Worm (Caenorhabditis elegans) whole organism, midembryonic: ENCODE data around the gene Y43C5A.2.

ENCODE experiments used
- T22C8.4 ChIP-seq: fragments of 200-800 bp; sonication (Bioruptor generic); IDR thresholded peaks from 2 replicates; pipeline ENCODE4 v1.3.6; 2022; ENCODE audit warnings: missing genetic modification characterization, missing compliant biosample characterization
- cog-1 ChIP-seq: sonication (generic microtip); optimal IDR thresholded peaks from 2 replicates; lab custom pipeline; 2016; ENCODE audit warnings: missing genetic modification characterization, missing compliant biosample characterization
- flt-1 ChIP-seq: fragments of 200-800 bp; sonication (Bioruptor generic); IDR thresholded peaks from 2 replicates; pipeline ENCODE4 v1.3.6; 2022; ENCODE audit warnings: missing genetic modification characterization, missing compliant biosample characterization
- klf-2 ChIP-seq: fragments of 200-800 bp; sonication (Bioruptor generic); conservative IDR thresholded peaks from 2 replicates; pipeline ENCODE4 v1.3.6; 2022; ENCODE audit warnings: missing genetic modification reagents, missing genetic modification characterization, missing compliant biosample characterization
- med-1 ChIP-seq: sonication (generic microtip); optimal IDR thresholded peaks from 2 replicates; lab custom pipeline; 2017; ENCODE audit warnings: missing genetic modification characterization, mild to moderate bottlenecking, missing compliant biosample characterization, antibody characterized with exemption, missing genetic modification reagents; ENCODE audit not compliant: insufficient read depth
- ref-1 ChIP-seq: fragments of 200-800 bp; sonication (Bioruptor generic); conservative IDR thresholded peaks from 2 replicates; pipeline ENCODE4 v1.3.6; 2022; ENCODE audit warnings: missing genetic modification reagents, missing genetic modification characterization, missing compliant biosample characterization
- tab-1 ChIP-seq: fragments of 200-800 bp; sonication (Bioruptor generic); IDR thresholded peaks from 2 replicates; pipeline ENCODE4 v1.3.6; 2022; ENCODE audit warnings: missing genetic modification characterization, missing compliant biosample characterization
- ztf-23 ChIP-seq: fragments of 200-800 bp; sonication (Bioruptor generic); IDR thresholded peaks from 2 replicates; pipeline ENCODE4 v1.3.6; 2022; ENCODE audit warnings: missing genetic modification reagents, missing genetic modification characterization, missing compliant biosample characterization
- ztf-29 ChIP-seq: fragments of 200-800 bp; sonication (Bioruptor generic); IDR thresholded peaks from 2 replicates; pipeline ENCODE4 v1.3.6; 2022; ENCODE audit warnings: missing genetic modification reagents, missing genetic modification characterization, missing compliant biosample characterization

The Y43C5A.2 gene

DNA sequence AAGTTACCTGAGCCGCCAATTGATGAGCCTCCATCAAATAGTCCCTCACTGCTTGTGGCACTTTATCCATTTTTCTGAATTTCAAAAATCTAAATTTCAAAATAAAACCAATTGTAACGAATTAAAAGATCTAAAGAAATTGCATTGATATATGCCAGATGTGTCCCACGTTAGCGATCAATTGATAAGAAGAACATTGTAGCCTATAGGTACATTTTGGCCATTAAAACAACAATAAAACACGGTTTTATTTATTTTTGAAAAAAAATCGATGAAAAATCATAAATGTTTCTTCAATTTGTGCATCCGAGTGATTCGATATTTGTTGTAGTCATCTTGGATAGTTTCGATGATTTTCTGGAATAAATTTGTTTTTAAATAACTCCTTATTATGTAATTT, 30.6 kb upstream of the Y43C5A.2 start, which contains the start of gene ech-8:
Gene ech-8, minus strand, starts transcription at position 132 of the 400 bp plus-strand sequence.
- TF ChIP-seq ztf-23: no peak
- TF ChIP-seq ref-1 (GFP tag; lab: Robert Waterston, UW): no peak
- no peak for TF ChIP-seq ztf-29
- TF ChIP-seq flt-1 (GFP tag; lab: Robert Waterston, UW): no peak
- TF ChIP-seq T22C8.4: no peak
- no peak for TF ChIP-seq med-1 (GFP tag; lab: Kevin White, UChicago)
- no peak for TF ChIP-seq klf-2
- TF ChIP-seq cog-1 (tag; lab: Kevin White, UChicago): no peak
- TF ChIP-seq tab-1 (GFP tag; lab: Robert Waterston, UW): no peak

DNA sequence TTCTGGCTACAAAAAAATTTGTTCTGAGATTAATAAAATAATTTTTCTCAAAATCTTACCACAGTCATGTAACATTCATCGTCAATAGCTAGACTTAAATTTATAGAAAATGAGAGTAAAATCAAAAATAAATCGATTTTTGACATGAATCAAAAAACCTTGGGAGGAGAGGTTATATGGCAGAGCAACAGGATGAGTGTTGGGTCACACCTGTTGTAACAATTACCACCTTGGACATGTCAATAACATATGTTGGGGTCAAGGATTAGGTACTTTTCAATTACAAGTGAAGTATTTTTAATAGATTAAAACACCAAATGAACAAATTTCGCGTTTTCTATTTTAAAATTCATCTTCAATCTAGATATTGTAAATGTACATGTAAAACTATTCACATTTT, 28.0 kb upstream of the Y43C5A.2 start, which contains the start of gene lipl-7:
Gene lipl-7, minus strand, starts transcription at position 165 of the 400 bp plus-strand sequence.
- TF ChIP-seq klf-2 (no peak), flt-1 (GFP tag; lab: Robert Waterston, UW) (no peak), ztf-29 (no peak), ztf-23 (no peak), med-1 (GFP tag; lab: Kevin White, UChicago) (no peak), ref-1 (GFP tag; lab: Robert Waterston, UW) (no peak), T22C8.4 (no peak), tab-1 (GFP tag; lab: Robert Waterston, UW) (no peak), cog-1 (tag; lab: Kevin White, UChicago) (no peak)

DNA sequence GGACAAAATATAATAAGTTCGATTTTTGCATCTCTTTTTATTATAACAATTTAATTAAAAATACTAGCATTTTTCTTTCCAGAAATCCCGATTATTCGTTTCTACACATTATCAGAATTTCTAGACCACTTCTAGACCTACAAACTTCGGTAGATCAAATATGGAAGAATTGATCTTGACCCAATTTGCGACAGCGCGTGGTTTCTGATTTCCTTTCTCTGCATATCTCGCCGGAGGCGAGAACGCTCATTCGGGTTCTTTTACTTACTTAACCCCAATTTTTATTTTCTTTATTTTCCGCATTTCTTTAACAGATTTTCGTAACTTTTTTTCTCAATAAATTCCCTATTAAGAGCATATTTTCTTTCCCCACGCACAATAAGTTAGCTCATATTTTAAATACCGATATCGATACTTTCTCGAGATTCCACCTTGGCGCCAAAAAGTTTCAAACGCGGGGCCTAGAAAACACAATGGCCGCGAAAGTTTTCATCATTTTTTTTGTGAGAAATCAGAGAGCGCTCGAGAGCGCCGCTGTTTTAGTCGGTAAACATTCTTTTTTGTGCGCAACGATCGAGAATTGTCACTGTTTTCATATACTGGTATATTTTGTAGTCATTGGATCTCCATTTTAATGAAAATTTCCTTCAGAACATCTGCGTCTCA, 27.1 kb upstream of the Y43C5A.2 start:
- no peak for TF ChIP-seq tab-1 (GFP tag; lab: Robert Waterston, UW)
- TF ChIP-seq ztf-29: no peak
- TF ChIP-seq ref-1 (GFP tag; lab: Robert Waterston, UW): no peak
- TF ChIP-seq cog-1 (tag; lab: Kevin White, UChicago): no peak
- TF ChIP-seq T22C8.4: no peak
- no peak for TF ChIP-seq ztf-23
- TF ChIP-seq med-1 (GFP tag; lab: Kevin White, UChicago): no peak
- no peak for TF ChIP-seq klf-2
- no peak for TF ChIP-seq flt-1 (GFP tag; lab: Robert Waterston, UW)

DNA sequence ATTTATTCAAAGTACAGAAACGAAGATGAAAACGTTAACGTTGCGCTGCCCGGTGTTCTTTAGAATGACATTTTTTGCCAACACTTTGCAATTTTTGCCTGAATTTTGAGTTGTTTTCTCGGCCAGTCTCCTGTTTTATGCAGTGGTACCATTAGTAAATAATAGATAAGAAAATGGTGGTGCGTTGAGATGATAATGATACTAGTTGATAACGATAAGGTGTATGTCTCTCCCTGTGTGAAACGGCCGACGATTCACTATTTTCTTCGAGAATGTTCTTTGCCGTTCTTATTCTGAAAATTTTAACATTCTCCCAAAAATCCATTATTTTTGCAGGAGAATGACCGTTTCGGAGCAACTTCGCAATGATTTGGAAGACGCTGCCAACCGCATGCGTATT, 26.4 kb upstream of the Y43C5A.2 start, which contains the start of gene tkt-1:
Gene tkt-1, plus strand, starts transcription at position 337 of the 400 bp plus-strand sequence.
- no peak for TF ChIP-seq med-1 (GFP tag; lab: Kevin White, UChicago)
- no peak for TF ChIP-seq ztf-23
- no peak for TF ChIP-seq ztf-29
- TF ChIP-seq ref-1 (GFP tag; lab: Robert Waterston, UW): no peak
- no peak for TF ChIP-seq klf-2

DNA sequence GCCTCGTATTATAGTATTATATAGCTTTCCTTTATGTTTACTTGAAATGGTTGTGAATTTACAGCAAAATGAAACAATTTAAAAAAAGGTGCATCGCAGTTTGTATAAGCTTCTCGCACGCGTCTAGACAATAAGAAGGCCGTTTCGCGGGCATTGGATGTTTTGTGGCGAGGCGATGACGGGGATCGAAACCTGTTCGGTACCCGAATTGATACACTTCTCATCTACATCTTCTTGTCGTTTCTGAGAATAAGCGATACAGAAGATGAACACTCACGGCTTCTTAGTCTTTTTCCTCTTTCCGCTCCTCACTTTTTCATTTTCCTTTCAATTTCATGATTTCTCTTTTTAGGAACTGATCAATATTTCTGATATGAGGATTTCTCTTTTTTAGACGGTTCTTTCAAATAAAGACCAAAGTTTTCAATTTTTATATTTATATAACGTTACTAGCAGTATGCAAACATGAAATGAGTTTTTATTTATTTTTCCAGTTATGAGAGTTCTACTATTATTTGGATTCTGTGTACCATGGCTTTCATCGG, 23.9 kb upstream of the Y43C5A.2 start, which contains the start of gene F01G10.10:
Gene F01G10.10, plus strand, starts transcription at position 495 of the 545 bp plus-strand sequence.
- TF ChIP-seq klf-2 (no peak), ztf-29 (no peak), ref-1 (GFP tag; lab: Robert Waterston, UW) (no peak), T22C8.4 (no peak), ztf-23 (no peak), med-1 (GFP tag; lab: Kevin White, UChicago) (no peak), tab-1 (GFP tag; lab: Robert Waterston, UW) (no peak), flt-1 (GFP tag; lab: Robert Waterston, UW) (no peak), cog-1 (tag; lab: Kevin White, UChicago) (no peak)

DNA sequence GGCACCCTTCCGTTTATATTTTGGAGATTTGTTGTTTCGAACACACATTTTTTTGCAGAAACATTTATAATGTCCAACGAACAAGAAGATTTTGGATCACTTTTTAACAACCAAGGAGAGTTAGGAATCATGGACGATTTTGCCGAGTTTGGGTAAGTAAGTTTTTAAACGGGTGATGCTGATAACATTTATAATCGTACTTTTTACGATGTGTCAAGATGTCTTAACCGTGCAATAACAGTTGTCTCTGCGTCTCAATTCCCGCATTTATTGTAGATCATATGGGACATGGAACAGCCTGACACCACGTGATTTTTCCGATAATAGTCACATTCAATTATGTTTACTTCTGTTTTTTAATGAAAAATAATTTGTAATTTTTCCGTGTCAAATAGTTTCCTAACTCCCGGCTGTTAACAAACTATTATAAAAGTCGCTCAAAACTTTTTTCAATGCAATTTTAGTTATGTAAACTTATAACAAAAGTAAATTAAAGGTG, 19.1 kb upstream of the Y43C5A.2 start, which contains the start of gene daf-14:
Gene daf-14, plus strand, starts transcription at position 51 of the 499 bp plus-strand sequence.
- TF ChIP-seq ztf-29 (no peak), med-1 (GFP tag; lab: Kevin White, UChicago) (no peak), tab-1 (GFP tag; lab: Robert Waterston, UW) (no peak), flt-1 (GFP tag; lab: Robert Waterston, UW) (no peak)

DNA sequence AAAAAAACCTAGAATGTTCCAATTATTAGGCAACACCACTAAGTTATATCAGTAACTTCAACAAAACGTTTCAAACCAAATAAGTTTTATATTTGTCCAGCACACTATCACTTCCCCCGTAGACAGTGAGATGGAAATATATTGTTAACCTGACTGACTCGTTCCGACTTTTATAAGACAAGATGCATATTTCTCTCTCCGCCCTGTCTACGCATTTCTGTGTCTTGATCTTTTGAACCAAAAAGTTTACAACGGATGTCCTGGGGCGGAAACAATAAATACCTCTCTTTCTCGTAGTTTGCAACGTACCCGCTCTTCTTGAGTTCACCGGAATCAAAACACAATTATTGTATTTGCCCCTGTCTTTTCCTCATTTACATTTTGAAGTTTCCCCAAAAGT, 18.4 kb upstream of the Y43C5A.2 start:
- TF ChIP-seq flt-1 (GFP tag; lab: Robert Waterston, UW): no peak
- no peak for TF ChIP-seq T22C8.4
- TF ChIP-seq ref-1 (GFP tag; lab: Robert Waterston, UW): no peak
- no peak for TF ChIP-seq klf-2
- no peak for TF ChIP-seq med-1 (GFP tag; lab: Kevin White, UChicago)
- TF ChIP-seq cog-1 (tag; lab: Kevin White, UChicago): no peak

DNA sequence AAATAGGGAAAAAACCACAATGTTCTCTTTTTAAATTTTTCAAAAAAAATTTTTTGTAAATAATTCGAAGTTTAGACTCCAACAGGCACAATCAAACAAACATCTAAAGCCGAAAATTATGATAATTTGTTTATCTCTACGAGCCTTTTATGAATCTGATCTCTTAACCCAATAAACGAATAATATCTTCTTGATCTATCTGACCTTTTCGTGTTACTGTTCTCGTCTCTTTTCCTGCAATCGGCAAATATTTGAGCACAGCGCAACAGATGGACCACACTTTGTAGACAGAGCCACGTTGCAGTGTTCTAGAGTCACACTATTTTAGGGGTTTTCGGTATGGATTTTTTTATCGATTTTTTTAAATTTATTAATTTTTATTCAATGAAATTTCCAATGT, 17.9 kb upstream of the Y43C5A.2 start:
- TF ChIP-seq T22C8.4 (peak; percentile 19; the same call in 1 of the 2 replicates), tab-1 (GFP tag; lab: Robert Waterston, UW) (no peak)

DNA sequence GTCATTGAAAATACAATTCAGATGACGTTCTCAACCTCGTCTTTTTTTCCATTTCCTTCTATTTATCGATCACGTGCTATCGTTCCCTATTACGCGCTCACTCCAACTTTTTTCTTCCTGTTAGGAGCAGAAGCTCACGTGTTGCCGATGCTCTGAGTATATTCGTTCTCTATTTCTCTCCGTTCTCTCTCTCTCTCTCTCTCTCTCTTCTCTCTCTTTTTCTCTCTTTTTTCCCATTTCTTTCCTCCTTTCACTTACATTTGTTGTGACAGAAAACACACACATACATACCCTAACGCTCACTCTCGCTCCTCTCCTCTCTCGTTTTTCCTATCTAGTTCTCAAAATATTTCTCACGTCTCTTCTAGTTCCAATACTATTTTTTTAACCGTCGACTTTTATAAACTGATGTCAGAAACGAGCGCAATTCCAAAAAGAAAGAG, 17.3 kb upstream of the Y43C5A.2 start:
- TF ChIP-seq T22C8.4 (no peak), cog-1 (tag; lab: Kevin White, UChicago) (peak; percentile 36)

DNA sequence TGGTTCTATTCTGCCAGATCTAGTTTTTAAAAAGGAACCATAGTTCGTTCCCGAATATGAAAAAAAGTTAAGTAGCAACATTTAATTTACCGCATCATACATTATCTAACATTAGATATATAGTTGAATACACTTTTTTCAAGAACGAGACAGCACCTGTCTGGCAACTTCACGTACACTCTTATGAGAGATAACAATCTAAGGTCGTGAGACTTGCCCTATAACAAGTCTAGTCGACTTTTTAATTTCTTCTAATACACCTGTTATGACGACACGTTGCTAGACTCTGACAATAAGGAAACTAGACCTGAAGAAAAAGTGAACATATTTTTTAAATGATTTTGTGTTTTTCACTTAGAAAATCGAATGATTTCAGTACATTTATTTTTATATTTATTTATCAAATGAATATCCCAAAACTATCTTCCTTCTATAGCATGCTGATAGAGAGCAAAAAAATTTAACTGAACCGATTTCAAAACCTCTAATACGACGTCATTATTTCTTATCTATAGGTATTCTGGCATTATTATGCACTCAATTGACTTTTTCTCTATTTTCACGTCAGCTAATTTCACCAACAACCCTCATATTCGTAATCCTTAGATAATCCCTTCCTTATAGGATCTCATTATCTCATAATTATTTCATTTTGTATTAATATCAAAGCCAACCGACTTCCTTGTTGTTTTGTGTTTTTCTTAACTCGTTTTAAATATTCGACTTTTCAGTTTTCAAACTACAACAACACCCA, 16.6 kb upstream of the Y43C5A.2 start:
- TF ChIP-seq cog-1 (tag; lab: Kevin White, UChicago) (no peak), tab-1 (GFP tag; lab: Robert Waterston, UW) (no peak), T22C8.4 (no peak), ref-1 (GFP tag; lab: Robert Waterston, UW) (no peak), klf-2 (no peak), ztf-23 (no peak), ztf-29 (no peak), med-1 (GFP tag; lab: Kevin White, UChicago) (no peak), flt-1 (GFP tag; lab: Robert Waterston, UW) (no peak)
